Fruit fly (Drosophila melanogaster) whole organism, prepupa: ENCODE results near the gene drl.
A peak's percentile ranks its signal among the peaks of the same experiment; 100 is the strongest.

Experiments
- CG15336 ChIP-seq: fragments of 200-800 bp; sonication (Bioruptor generic); IDR thresholded peaks from 2 replicates; pipeline ENCODE4 v1.3.6; 2022; ENCODE audit warnings: missing biosample characterization, missing genetic modification characterization
- CG34406 ChIP-seq: fragments of 200-800 bp; sonication (Bioruptor generic); optimal IDR thresholded peaks from 3 replicates; lab custom pipeline; 2016; ENCODE audit warnings: missing biosample characterization, missing genetic modification characterization
- CG3919 ChIP-seq: fragments of 200-800 bp; sonication (Bioruptor generic); optimal IDR thresholded peaks from 3 replicates; lab custom pipeline; 2016; ENCODE audit warnings: missing biosample characterization, missing genetic modification characterization
- CG4318 ChIP-seq: fragments of 200-800 bp; sonication (Bioruptor generic); optimal IDR thresholded peaks from 3 replicates; lab custom pipeline; 2017; ENCODE audit warnings: missing biosample characterization, mild to moderate bottlenecking, missing genetic modification characterization
- Ets96B ChIP-seq: fragments of 200-800 bp; optimal IDR thresholded peaks from 2 replicates; lab custom pipeline; 2019; ENCODE audit warnings: missing biosample characterization, mild to moderate bottlenecking, missing genetic modification characterization, moderate library complexity
- Hr39 ChIP-seq: fragments of 200-800 bp; sonication (Bioruptor generic); optimal IDR thresholded peaks from 2 replicates; lab custom pipeline; 2016; ENCODE audit warnings: missing biosample characterization, missing genetic modification characterization

DNA sequence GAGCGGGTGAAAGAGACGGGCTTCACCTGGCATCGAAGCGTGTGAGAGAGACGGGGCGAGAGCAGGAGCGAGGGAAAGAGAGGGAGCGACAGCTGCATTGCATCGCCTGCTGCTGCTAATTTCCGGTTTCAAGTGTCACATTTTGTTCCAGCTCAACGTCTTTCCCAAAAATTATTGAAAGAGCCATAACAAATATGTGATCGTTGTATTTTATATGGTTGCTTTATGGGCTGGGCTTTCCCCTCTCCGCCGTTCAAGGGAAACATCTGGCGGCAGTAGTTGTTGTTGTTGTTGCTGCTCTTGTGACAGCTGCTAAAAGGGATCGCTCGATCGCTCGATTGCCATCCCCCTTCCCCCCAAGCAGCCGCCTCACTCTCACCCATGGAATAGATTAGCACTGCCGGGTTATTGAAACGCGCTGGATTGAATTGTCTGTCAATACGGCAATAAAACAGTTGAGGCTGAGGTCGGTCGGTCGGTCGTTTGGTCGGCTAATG lies 35.2 kb upstream of the drl start:
- TF ChIP-seq CG15336 (GFP tag; lab: Robert Waterston, UW), result no peak
- TF ChIP-seq Ets96B (tag; lab: Kevin White, UChicago), result no peak
- TF ChIP-seq CG34406 (GFP tag; lab: Kevin White, UChicago), result no peak
- no peak for TF ChIP-seq CG4318
- TF ChIP-seq CG3919 (GFP tag; lab: Kevin White, UChicago), result peak; percentile 1
- TF ChIP-seq Hr39, result no peak
